Worm (Caenorhabditis elegans) whole organism, mixed stage, embryonic: ENCODE results near the gene sedl-1.
A peak's percentile ranks its signal among the peaks of the same experiment; 100 is the strongest.

Source experiments
- ces-1 ChIP-seq: fragments of 150-350 bp; optimal IDR thresholded peaks from 2 replicates; lab custom pipeline; 2014; ENCODE audit warnings: missing biosample characterization, missing genetic modification reagents, missing genetic modification characterization
- nhr-76 ChIP-seq: sonication (generic microtip); optimal IDR thresholded peaks from 2 replicates; lab custom pipeline; 2017; ENCODE audit warnings: missing biosample characterization, missing genetic modification characterization

ce11 chrX:1468057-1468456 lies 28.0 kb upstream of the sedl-1 start:
- TF ChIP-seq nhr-76 (tag; lab: Kevin White, UChicago) (no peak), ces-1 (GFP tag; lab: Kevin White, UChicago) (peak; percentile 40)
